Worm (Caenorhabditis elegans): Measurements from ENCODE around the gene clec-55.

DNA sequence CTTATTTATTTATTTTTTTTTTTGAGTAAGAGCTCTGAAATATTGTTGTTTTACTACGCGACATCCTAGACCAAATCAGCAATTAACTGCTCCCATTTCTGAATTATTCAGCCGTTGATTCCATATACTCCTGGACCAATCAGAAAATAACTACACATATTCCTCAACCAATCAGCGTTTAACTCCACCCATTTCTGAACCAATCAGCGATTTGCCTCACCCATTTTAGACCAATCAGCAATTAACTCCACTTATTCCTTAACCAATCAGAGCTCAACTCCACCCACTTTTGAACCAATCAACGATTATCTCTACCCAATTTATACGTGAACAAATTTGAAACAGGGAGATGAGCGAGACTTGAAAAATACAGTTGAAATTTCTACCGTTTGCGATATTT is 14.6 kb downstream of the clec-55 start:
- no peak for TF ChIP-seq aly-2 (tag; optimal IDR thresholded peaks at IDR 0.05)
- TF ChIP-seq ztf-11 (tag; optimal IDR thresholded peaks at IDR 0.05): no peak
- no peak for TF ChIP-seq nhr-77 (tag; optimal IDR thresholded peaks at IDR 0.05)
- TF ChIP-seq lin-11 (tag; optimal IDR thresholded peaks at IDR 0.05): no peak
